Fruit fly (Drosophila melanogaster) Kc167 (cell line): ENCODE results near the gene Neb-cGP.

Source experiments
- Myc ChIP-seq: fragments of >200 bp; optimal IDR thresholded peaks from 2 replicates; lab custom pipeline; 2017; ENCODE audit warnings: missing external identifiers
- Sin3A ChIP-seq: fragments of >200 bp; optimal IDR thresholded peaks from 2 replicates; lab custom pipeline; 2018; ENCODE audit warnings: missing external identifiers
- h ChIP-seq: fragments of >200 bp; optimal IDR thresholded peaks from 3 replicates; lab custom pipeline; 2018; ENCODE audit warnings: missing external identifiers
- psq ChIP-seq: fragments of >200 bp; optimal IDR thresholded peaks from 2 replicates; lab custom pipeline; 2017; ENCODE audit warnings: missing external identifiers
- ttk ChIP-seq: sonication (Bioruptor generic); optimal IDR thresholded peaks from 2 replicates; lab custom pipeline; 2017; ENCODE audit warnings: missing external identifiers

dm6 chrX:10461938-10462337 is 1.4 kb downstream of the Neb-cGP start:
- TF ChIP-seq Sin3A (no peak), ttk (no peak), h (lab: Kevin White, UChicago) (no peak), psq (no peak), Myc (lab: Kevin White, UChicago) (no peak)
